Worm (Caenorhabditis elegans) whole organism, early embryonic: Measurements from ENCODE around the gene msp-49.

ENCODE experiments used
- ama-1 ChIP-seq: fragments of 150-350 bp; optimal IDR thresholded peaks from 2 replicates; lab custom pipeline; 2014
- hmbx-1 ChIP-seq: sonication (generic microtip); optimal IDR thresholded peaks from 2 replicates; lab custom pipeline; 2016; ENCODE audit warnings: mild to moderate bottlenecking, missing genetic modification characterization, missing compliant biosample characterization

- TF ChIP-seq ama-1 (no peak), hmbx-1 (tag; lab: Kevin White, UChicago) (no peak)
These were observed 36.9 kb downstream of the msp-49 start, which contains the start of gene EGAP2.1 for ce11 chrII:5231111-5231510.
